Worm (Caenorhabditis elegans) whole organism, L4 larva: Measurements from ENCODE around the gene timp-1.

Experiments
- ceh-28 ChIP-seq: fragments of 150-350 bp; optimal IDR thresholded peaks from 2 replicates; lab custom pipeline; 2014; ENCODE audit warnings: missing biosample characterization, missing genetic modification reagents, missing genetic modification characterization
- daf-8 ChIP-seq: fragments of 200-800 bp; sonication (Bioruptor generic); IDR thresholded peaks from 2 replicates; pipeline ENCODE4 v1.3.6; 2022; ENCODE audit warnings: missing genetic modification characterization, missing compliant biosample characterization
- egl-27 ChIP-seq: sonication (generic microtip); optimal IDR thresholded peaks from 3 replicates; lab custom pipeline; 2017; ENCODE audit warnings: missing biosample characterization, missing genetic modification reagents, missing genetic modification characterization
- lin-29 ChIP-seq: fragments of 200-800 bp; sonication (Bioruptor generic); IDR thresholded peaks from 2 replicates; pipeline ENCODE4 v1.3.6; 2022; ENCODE audit warnings: missing genetic modification reagents, missing genetic modification characterization, missing compliant biosample characterization
- mep-1 ChIP-seq: fragments of 150-350 bp; sonication (generic microtip); optimal IDR thresholded peaks from 3 replicates; lab custom pipeline; 2014; ENCODE audit warnings: missing biosample characterization, missing genetic modification characterization
- nhr-25 ChIP-seq: sonication (generic microtip); optimal IDR thresholded peaks from 2 replicates; lab custom pipeline; 2017; ENCODE audit warnings: missing genetic modification characterization, mild to moderate bottlenecking, missing compliant biosample characterization, antibody characterized with exemption, moderate library complexity, borderline replicate concordance; ENCODE audit not compliant: insufficient read depth
- nhr-77 ChIP-seq: fragments of 150-350 bp; optimal IDR thresholded peaks from 2 replicates; lab custom pipeline; 2014; ENCODE audit warnings: missing biosample characterization, missing genetic modification characterization
- rbr-2 ChIP-seq: sonication (generic microtip); optimal IDR thresholded peaks from 2 replicates; lab custom pipeline; 2016; ENCODE audit warnings: missing genotype, missing genetic modification characterization, missing compliant biosample characterization
- ztf-11 ChIP-seq: fragments of 150-350 bp; optimal IDR thresholded peaks from 2 replicates; lab custom pipeline; 2014; ENCODE audit warnings: missing biosample characterization, missing genetic modification characterization

ce11 chrV:8219550-8219949, 12.5 kb downstream of the timp-1 start:
- TF ChIP-seq ztf-11 (no peak), nhr-25 (tag; lab: Kevin White, UChicago) (no peak), lin-29 (no peak), nhr-77 (tag; lab: Kevin White, UChicago) (no peak), rbr-2 (tag; lab: Kevin White, UChicago) (no peak), egl-27 (tag; lab: Kevin White, UChicago) (no peak), ceh-28 (tag; lab: Kevin White, UChicago) (no peak), daf-8 (no peak), mep-1 (tag; lab: Kevin White, UChicago) (no peak)
